Worm (Caenorhabditis elegans): Measurements from ENCODE around the gene madf-8.

- TF ChIP-seq flt-1 (GFP tag; IDR thresholded peaks at IDR 0.05) (no peak), tra-4 (tag; optimal IDR thresholded peaks at IDR 0.05) (no peak), aly-1 (tag; optimal IDR thresholded peaks at IDR 0.05) (no peak), B0310.2 (tag; optimal IDR thresholded peaks at IDR 0.05) (no peak), ama-1 (optimal IDR thresholded peaks at IDR 0.05) (no peak), pes-1 (GFP tag; IDR thresholded peaks at IDR 0.05) (no peak), F13C5.2 (tag; optimal IDR thresholded peaks at IDR 0.05) (no peak)
These were observed 366 bp downstream of the madf-8 start for ce11 chrIII:3650266-3650665.
